Worm (Caenorhabditis elegans): ENCODE measurements around the gene srlf-23.

The srlf-23 gene

DNA sequence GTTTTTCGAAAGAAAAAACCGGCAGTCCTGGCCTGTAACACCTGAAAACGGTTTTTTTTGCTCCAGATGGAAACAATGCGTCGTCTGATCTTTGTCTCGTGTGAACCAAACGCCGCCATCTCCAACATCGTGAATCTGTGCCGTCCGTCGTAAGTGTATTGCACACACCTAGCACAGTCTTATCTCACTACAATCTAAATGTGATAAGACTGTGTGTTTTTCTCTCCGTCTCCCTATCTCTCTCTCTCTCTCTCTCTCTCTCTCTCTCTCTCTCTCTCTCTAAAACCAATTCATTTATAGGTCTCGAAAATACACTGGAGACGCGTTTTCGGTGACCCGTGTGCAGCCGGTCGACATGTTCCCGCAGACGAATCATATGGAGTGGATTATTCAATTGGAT lies 17.3 kb upstream of the srlf-23 start (continued):
- TF ChIP-seq mes-4 (tag; optimal IDR thresholded peaks at IDR 0.05) (no peak), pha-4 (tag; optimal IDR thresholded peaks at IDR 0.05) (no peak), rpc-1 (optimal IDR thresholded peaks at IDR 0.05) (no peak), rpc-1 (tag; optimal IDR thresholded peaks at IDR 0.05) (no peak), pbrm-1 (GFP tag; IDR thresholded peaks at IDR 0.05) (0 out of 2 replicates have a peak, but pooled peaks have one; percentile 29), nfya-1 (tag; optimal IDR thresholded peaks at IDR 0.05; ENCODE audit: borderline replicate concordance, insufficient read depth) (no peak), madf-6 (GFP tag; IDR thresholded peaks at IDR 0.05) (no peak), nhr-27 (tag; optimal IDR thresholded peaks at IDR 0.05) (no peak), repo-1 (tag; optimal IDR thresholded peaks at IDR 0.05) (no peak), nhr-90 (tag; optimal IDR thresholded peaks at IDR 0.05) (peak; percentile 35), F55B11.4 (tag; optimal IDR thresholded peaks at IDR 0.05; ENCODE audit: borderline replicate concordance, insufficient read depth) (no peak), ceh-40 (GFP tag; IDR thresholded peaks at IDR 0.05) (no peak), chd-7 (tag; optimal IDR thresholded peaks at IDR 0.05) (no peak), hmg-1.2 (GFP tag; IDR thresholded peaks at IDR 0.05) (peak; percentile 29; the same call in 1 of the 2 replicates), somi-1 (GFP tag; optimal IDR thresholded peaks at IDR 0.05) (no peak), lin-54 (GFP tag; optimal IDR thresholded peaks at IDR 0.05) (peak; percentile 5), atf-7 (tag; optimal IDR thresholded peaks at IDR 0.05) (peak; percentile 19), Y53F4B.3 (GFP tag; IDR thresholded peaks at IDR 0.05) (no peak), mcd-1 (GFP tag; IDR thresholded peaks at IDR 0.05) (peak; percentile 32; the same call in 1 of the 2 replicates), F57A8.1 (GFP tag; optimal IDR thresholded peaks at IDR 0.05) (no peak), dpl-1 (GFP tag; optimal IDR thresholded peaks at IDR 0.05) (no peak), ets-4 (GFP tag; optimal IDR thresholded peaks at IDR 0.05) (peak; percentile 54), F22D6.2 (tag; optimal IDR thresholded peaks at IDR 0.05) (no peak), fkh-3 (tag; optimal IDR thresholded peaks at IDR 0.05) (no peak), rcor-1 (GFP tag; IDR thresholded peaks at IDR 0.05) (no peak), ztf-25 (GFP tag; IDR thresholded peaks at IDR 0.05) (no peak)

DNA sequence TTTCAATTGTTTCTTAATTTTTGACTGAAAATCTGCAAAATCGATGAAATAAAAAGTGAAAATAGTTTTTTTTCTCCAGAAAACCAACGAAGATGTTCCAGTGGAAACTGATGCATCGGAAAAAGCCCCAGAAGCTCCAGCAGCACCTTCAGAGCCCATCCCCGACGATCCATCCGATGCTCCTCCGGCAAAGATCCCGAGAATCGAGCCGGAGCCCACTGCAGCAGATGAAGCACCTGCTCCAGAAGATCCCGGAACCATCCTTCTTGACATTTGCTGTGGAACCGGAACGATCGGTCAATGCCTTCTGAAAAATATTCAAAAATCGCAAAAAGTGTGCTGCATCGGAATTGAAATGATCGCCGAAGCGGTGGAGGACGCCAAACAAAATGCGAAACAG lies 15.3 kb upstream of the srlf-23 start:
- TF ChIP-seq zfh-2 (GFP tag; conservative IDR thresholded peaks at IDR 0.05) (peak; percentile 76), aptf-3 (GFP tag; IDR thresholded peaks at IDR 0.05) (no peak), egrh-3 (GFP tag; IDR thresholded peaks at IDR 0.05) (peak; percentile 60; the same call in 1 of the 2 replicates), nfya-1 (tag; optimal IDR thresholded peaks at IDR 0.05; ENCODE audit: borderline replicate concordance, insufficient read depth) (no peak), mcd-1 (GFP tag; IDR thresholded peaks at IDR 0.05) (0 out of 2 replicates have a peak, but pooled peaks have one; percentile 10), dpff-1 (tag; optimal IDR thresholded peaks at IDR 0.05) (no peak)

DNA sequence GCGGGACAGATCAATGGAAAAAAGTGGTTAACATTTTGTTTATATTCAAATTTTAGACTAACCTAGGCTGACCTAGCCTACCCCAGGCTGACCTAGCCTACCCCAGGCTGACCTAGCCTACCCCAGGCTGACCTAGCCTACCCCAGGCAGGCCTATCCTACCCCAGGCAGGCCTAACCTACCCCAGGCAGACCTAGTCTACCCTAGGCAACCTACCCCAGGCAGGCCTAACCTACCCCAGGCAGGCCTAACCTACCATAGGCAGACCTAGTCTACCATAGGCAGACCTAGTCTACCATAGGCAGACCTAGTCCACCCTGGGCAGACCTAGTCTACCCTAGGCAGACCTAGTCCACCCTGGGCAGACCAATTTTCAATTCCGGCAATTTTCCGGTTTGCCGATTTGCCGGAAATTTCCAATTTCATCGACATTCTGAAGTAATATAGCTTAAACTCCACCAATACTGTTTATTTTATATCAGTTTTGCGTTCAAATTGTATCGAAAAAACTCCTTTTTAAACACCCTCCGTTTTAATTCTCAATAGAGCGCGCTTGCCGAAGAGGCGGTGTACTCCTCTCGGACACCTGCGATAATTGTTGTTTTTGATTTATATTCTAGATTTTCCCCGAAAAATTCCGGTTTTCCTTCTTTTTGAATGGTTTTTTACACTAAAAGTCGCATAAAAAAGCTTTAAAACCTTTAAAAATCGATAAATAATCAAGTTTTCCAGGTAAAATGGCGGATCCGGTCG lies 11.1 kb upstream of the srlf-23 start, which contains the start of gene trm-2A:
Gene trm-2A, plus strand, starts transcription at position 732 of the 752 bp plus-strand sequence.
- no peak for TF ChIP-seq nhr-179 (tag; optimal IDR thresholded peaks at IDR 0.05)
- no peak for TF ChIP-seq hlh-12 (tag; optimal IDR thresholded peaks at IDR 0.05)
- peak; percentile 30; the same call in 1 of the 2 replicates for TF ChIP-seq hmg-1.2 (GFP tag; IDR thresholded peaks at IDR 0.05)
- 0 out of 2 replicates have a peak, but pooled peaks have one; percentile 14 for TF ChIP-seq F33H1.4 (GFP tag; IDR thresholded peaks at IDR 0.05)
- 0 out of 2 replicates have a peak, but pooled peaks have one; percentile 61 for TF ChIP-seq F37B4.10 (GFP tag; IDR thresholded peaks at IDR 0.05)
- TF ChIP-seq hlh-26 (GFP tag; conservative IDR thresholded peaks at IDR 0.05): no peak
- TF ChIP-seq let-607 (tag; optimal IDR thresholded peaks at IDR 0.05): no peak
- TF ChIP-seq ceh-27 (GFP tag; optimal IDR thresholded peaks at IDR 0.05): peak; percentile 11
- TF ChIP-seq snpc-1.3 (tag; optimal IDR thresholded peaks at IDR 0.05; ENCODE audit: insufficient read depth): peak; percentile 52
- peak in 2 of 3 experiments; percentile 15 to 91 for TF ChIP-seq lin-35 (GFP tag; optimal IDR thresholded peaks at IDR 0.05)
- no peak for TF ChIP-seq T26A5.8 (tag; optimal IDR thresholded peaks at IDR 0.05)
- TF ChIP-seq xnd-1 (tag; optimal IDR thresholded peaks at IDR 0.05): no peak
- TF ChIP-seq die-1 (tag; optimal IDR thresholded peaks at IDR 0.05): no peak
- TF ChIP-seq lin-54 (GFP tag; optimal IDR thresholded peaks at IDR 0.05): peak; percentile 94
- TF ChIP-seq snpc-4 (GFP tag; optimal IDR thresholded peaks at IDR 0.05): no peak
- TF ChIP-seq snpc-4 (tag; optimal IDR thresholded peaks at IDR 0.05): peak in 1 of 4 experiments; percentile 33
- TF ChIP-seq pbrm-1 (GFP tag; IDR thresholded peaks at IDR 0.05): no peak
- peak; percentile 27 for TF ChIP-seq tbp1 (GFP tag; optimal IDR thresholded peaks at IDR 0.05)
- TF ChIP-seq B0019.2 (GFP tag; conservative IDR thresholded peaks at IDR 0.05): no peak
